Fruit fly (Drosophila melanogaster): ENCODE results near the gene Vha14-2.

The Vha14-2 gene

dm6 chr3R:6112252-6112995, 10.0 kb upstream of the Vha14-2 start, which contains the start of gene Obp83g (continued):
- peak; percentile 85 for TF ChIP-seq Met (GFP tag; optimal IDR thresholded peaks at IDR 0.05)
- peak; percentile 69 for TF ChIP-seq CG31627 (GFP tag; optimal IDR thresholded peaks at IDR 0.05)
- peak; percentile 72 for TF ChIP-seq CG3919 (GFP tag; optimal IDR thresholded peaks at IDR 0.05)
- peak; percentile 71 for TF ChIP-seq dsx (GFP tag; optimal IDR thresholded peaks at IDR 0.05; ENCODE audit: poor library complexity, severe bottlenecking)
- TF ChIP-seq salr (GFP tag; optimal IDR thresholded peaks at IDR 0.05): peak; percentile 8 to 58
- peak; percentile 46 for TF ChIP-seq CG16779 (tag; optimal IDR thresholded peaks at IDR 0.05)
- peak; percentile 65 for TF ChIP-seq cyc (GFP tag; optimal IDR thresholded peaks at IDR 0.05)
- TF ChIP-seq achi (GFP tag; optimal IDR thresholded peaks at IDR 0.05): peak; percentile 80
- no peak for TF ChIP-seq Hr38 (GFP tag; optimal IDR thresholded peaks at IDR 0.05)
- TF ChIP-seq Eip75B (GFP tag; optimal IDR thresholded peaks at IDR 0.05): peak; percentile 79
- peak; percentile 81 for TF ChIP-seq lz (GFP tag; optimal IDR thresholded peaks at IDR 0.05)
- peak; percentile 69 to 80 for TF ChIP-seq ss (GFP tag; optimal IDR thresholded peaks at IDR 0.05)
- peak; percentile 93 for TF ChIP-seq svp (GFP tag)
- TF ChIP-seq Eip93F (GFP tag; optimal IDR thresholded peaks at IDR 0.05): no peak
- peak; percentile 58; the same call in 2 of the 3 replicates for TF ChIP-seq eg (GFP tag; IDR thresholded peaks at IDR 0.05)
- no peak for TF ChIP-seq CG11294 (GFP tag; IDR thresholded peaks at IDR 0.05)
- TF ChIP-seq fd59A (GFP tag; optimal IDR thresholded peaks at IDR 0.05): peak; percentile 79
- peak; percentile 83 for TF ChIP-seq CG32006 (GFP tag; optimal IDR thresholded peaks at IDR 0.05)
- peak; percentile 77 for TF ChIP-seq CG6276 (GFP tag; optimal IDR thresholded peaks at IDR 0.05)
- peak; percentile 69 for TF ChIP-seq Ets21C (GFP tag; optimal IDR thresholded peaks at IDR 0.05)
- TF ChIP-seq CG10669 (GFP tag; optimal IDR thresholded peaks at IDR 0.05): peak; percentile 74
- TF ChIP-seq net (GFP tag; optimal IDR thresholded peaks at IDR 0.05): peak; percentile 76
- TF ChIP-seq CG11902 (GFP tag; optimal IDR thresholded peaks at IDR 0.05): peak; percentile 71
- peak; percentile 72 for TF ChIP-seq Lpt (GFP tag; optimal IDR thresholded peaks at IDR 0.05)
- peak; percentile 77 for TF ChIP-seq Ets96B (tag; optimal IDR thresholded peaks at IDR 0.05)
- TF ChIP-seq fd85E (GFP tag; optimal IDR thresholded peaks at IDR 0.05): no peak
- TF ChIP-seq Eip78C (GFP tag): peak; percentile 94
- TF ChIP-seq Blimp-1 (GFP tag; optimal IDR thresholded peaks at IDR 0.05): peak; percentile 42
- peak; percentile 72 for TF ChIP-seq topi (GFP tag; optimal IDR thresholded peaks at IDR 0.05)
- TF ChIP-seq dac (GFP tag; optimal IDR thresholded peaks at IDR 0.05): peak; percentile 54
- peak; percentile 5 for TF ChIP-seq CG6854 (GFP tag; optimal IDR thresholded peaks at IDR 0.05)
- TF ChIP-seq spab (GFP tag; optimal IDR thresholded peaks at IDR 0.05): peak; percentile 79
- peak; percentile 78 for TF ChIP-seq acj6 (GFP tag; optimal IDR thresholded peaks at IDR 0.05)
- peak; percentile 69 for TF ChIP-seq Smox (GFP tag; optimal IDR thresholded peaks at IDR 0.05)

DNA sequence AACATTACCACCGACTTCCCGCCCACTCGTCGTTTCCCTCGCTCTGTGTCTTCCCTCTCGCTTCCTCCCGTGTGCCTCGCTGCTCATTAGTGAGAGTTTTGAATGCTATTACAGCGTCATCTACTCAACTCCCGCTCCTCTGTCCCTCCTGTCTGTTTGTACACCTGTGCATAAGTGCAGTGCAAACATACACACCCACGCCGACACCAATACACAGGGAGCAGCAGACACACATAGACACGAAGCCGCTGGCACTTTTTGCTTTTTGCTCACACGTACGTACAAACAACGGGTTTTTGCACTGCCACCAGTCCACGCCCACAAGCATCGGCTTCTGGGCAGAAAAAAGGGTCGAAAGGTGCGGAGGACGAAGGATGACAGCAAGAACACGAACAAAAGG, 19.4 kb downstream of the Vha14-2 start:
- TF ChIP-seq CG4318 (GFP tag; optimal IDR thresholded peaks at IDR 0.05): no peak
- no peak for TF ChIP-seq Lpt (GFP tag; optimal IDR thresholded peaks at IDR 0.05)
- TF ChIP-seq CG9139 (GFP tag; optimal IDR thresholded peaks at IDR 0.05): no peak
- TF ChIP-seq esn (GFP tag; optimal IDR thresholded peaks at IDR 0.05): no peak
- TF ChIP-seq topi (GFP tag; optimal IDR thresholded peaks at IDR 0.05): no peak
- 0 out of 3 replicates have a peak, but pooled peaks have one; percentile 35 for TF ChIP-seq eg (GFP tag; IDR thresholded peaks at IDR 0.05)
- TF ChIP-seq CG8319 (GFP tag; optimal IDR thresholded peaks at IDR 0.05): no peak

DNA sequence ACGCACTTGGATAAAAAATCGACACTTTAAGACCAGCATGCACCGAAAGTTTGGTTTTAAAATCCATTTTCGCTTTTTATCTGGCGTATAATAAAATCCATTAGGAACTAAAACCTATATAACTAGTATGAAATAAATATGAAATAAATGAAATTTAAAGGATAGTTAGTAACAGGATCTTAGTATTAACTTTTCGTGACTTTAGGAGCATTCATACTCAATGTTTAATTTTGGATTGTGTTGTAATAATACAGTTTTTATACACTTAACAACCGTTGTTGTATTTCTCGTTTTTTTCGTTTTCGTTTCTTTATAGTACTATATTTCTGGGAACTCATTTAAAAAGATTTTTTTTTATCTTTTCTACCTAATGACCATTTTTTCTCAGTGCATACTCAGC, 26.7 kb downstream of the Vha14-2 start:
- TF ChIP-seq CG6276 (GFP tag; optimal IDR thresholded peaks at IDR 0.05) (peak; percentile 16), Hr4 (GFP tag; optimal IDR thresholded peaks at IDR 0.05) (peak; percentile 20), eg (GFP tag; IDR thresholded peaks at IDR 0.05) (no peak), CG7368 (GFP tag; optimal IDR thresholded peaks at IDR 0.05) (no peak), salr (GFP tag; optimal IDR thresholded peaks at IDR 0.05) (no peak), CG1621 (tag; optimal IDR thresholded peaks at IDR 0.05) (no peak), CG34406 (GFP tag; optimal IDR thresholded peaks at IDR 0.05) (no peak), CG32006 (GFP tag; optimal IDR thresholded peaks at IDR 0.05) (peak; percentile 46), ss (GFP tag; optimal IDR thresholded peaks at IDR 0.05) (no peak), Blimp-1 (GFP tag; optimal IDR thresholded peaks at IDR 0.05) (no peak), CG8119 (GFP tag; IDR thresholded peaks at IDR 0.05) (no peak), CG6808 (GFP tag; optimal IDR thresholded peaks at IDR 0.05) (no peak), Smox (GFP tag; optimal IDR thresholded peaks at IDR 0.05) (no peak), fd85E (GFP tag; optimal IDR thresholded peaks at IDR 0.05) (no peak), Gug (GFP tag; IDR thresholded peaks at IDR 0.05) (no peak), Eip78C (GFP tag) (peak; percentile 77), fkh (GFP tag; optimal IDR thresholded peaks at IDR 0.05) (no peak), cyc (GFP tag; optimal IDR thresholded peaks at IDR 0.05) (no peak), spab (GFP tag; optimal IDR thresholded peaks at IDR 0.05) (no peak), svp (GFP tag) (no peak), achi (GFP tag; optimal IDR thresholded peaks at IDR 0.05) (no peak)
